Fruit fly (Drosophila melanogaster) whole organism, prepupa: ENCODE measurements around the gene CG17650.

Experiments
- Blimp-1 ChIP-seq: fragments of 200-800 bp; sonication (Bioruptor generic); optimal IDR thresholded peaks from 3 replicates; lab custom pipeline; 2017; ENCODE audit warnings: missing biosample characterization, missing genetic modification characterization, mild to moderate bottlenecking, moderate library complexity, missing genetic modification reagents
- CG6854 ChIP-seq: fragments of 200-800 bp; sonication (Bioruptor generic); optimal IDR thresholded peaks from 2 replicates; lab custom pipeline; 2017; ENCODE audit warnings: missing biosample characterization, mild to moderate bottlenecking, missing genetic modification characterization
- CG8319 ChIP-seq: fragments of 200-800 bp; sonication (Bioruptor generic); optimal IDR thresholded peaks from 3 replicates; lab custom pipeline; 2016; ENCODE audit warnings: missing biosample characterization, missing genetic modification characterization
- Ets96B ChIP-seq: fragments of 200-800 bp; optimal IDR thresholded peaks from 2 replicates; lab custom pipeline; 2019; ENCODE audit warnings: missing biosample characterization, mild to moderate bottlenecking, missing genetic modification characterization, moderate library complexity
- Gug ChIP-seq: fragments of 200-800 bp; sonication (Bioruptor generic); IDR thresholded peaks from 2 replicates; pipeline ENCODE4 v1.3.6; 2022; ENCODE audit warnings: missing biosample characterization, missing genetic modification characterization
- Hr39 ChIP-seq: fragments of 200-800 bp; sonication (Bioruptor generic); optimal IDR thresholded peaks from 2 replicates; lab custom pipeline; 2016; ENCODE audit warnings: missing biosample characterization, missing genetic modification characterization
- Sox15 ChIP-seq: fragments of 200-800 bp; sonication (Bioruptor generic); optimal IDR thresholded peaks from 3 replicates; lab custom pipeline; 2016; ENCODE audit warnings: missing biosample characterization, missing genetic modification characterization
- dac ChIP-seq: fragments of 200-800 bp; sonication (Bioruptor generic); optimal IDR thresholded peaks from 2 replicates; lab custom pipeline; 2017; ENCODE audit warnings: missing biosample characterization, mild to moderate bottlenecking, missing genetic modification characterization
- dsx ChIP-seq: fragments of 200-800 bp; optimal IDR thresholded peaks from 3 replicates; lab custom pipeline; 2019; ENCODE audit warnings: missing biosample characterization, mild to moderate bottlenecking, missing genetic modification characterization, moderate library complexity; ENCODE audit not compliant: poor library complexity, severe bottlenecking

- TF ChIP-seq dsx (GFP tag; lab: Kevin White, UChicago) (no peak), Blimp-1 (GFP tag; lab: Kevin White, UChicago) (no peak), Gug (no peak), CG8319 (no peak), dac (no peak), CG6854 (GFP tag; lab: Kevin White, UChicago) (no peak), Sox15 (GFP tag; lab: Kevin White, UChicago) (no peak), Ets96B (tag; lab: Kevin White, UChicago) (no peak), Hr39 (no peak)
Measured at dm6 chr2L:1722260-1722659, 36.6 kb downstream of the CG17650 start.
